Fruit fly (Drosophila melanogaster) whole organism, prepupa: ENCODE results near the gene aqz.

ENCODE experiments used
- CG10631 ChIP-seq: fragments of 200-800 bp; sonication (Bioruptor generic); optimal IDR thresholded peaks from 2 replicates; lab custom pipeline; 2016; ENCODE audit warnings: missing biosample characterization, missing genetic modification characterization
- CG1621 ChIP-seq: fragments of 200-800 bp; sonication (Bioruptor generic); optimal IDR thresholded peaks from 3 replicates; lab custom pipeline; 2018; ENCODE audit warnings: missing biosample characterization, mild to moderate bottlenecking, missing genetic modification characterization
- CG16779 ChIP-seq: fragments of 200-800 bp; sonication (Bioruptor generic); optimal IDR thresholded peaks from 3 replicates; lab custom pipeline; 2017; ENCODE audit warnings: missing biosample characterization, mild to moderate bottlenecking, missing genetic modification characterization
- CG6276 ChIP-seq: fragments of 200-800 bp; sonication (Bioruptor generic); optimal IDR thresholded peaks from 2 replicates; lab custom pipeline; 2017; ENCODE audit warnings: missing biosample characterization, mild to moderate bottlenecking, missing genetic modification characterization
- CG9139 ChIP-seq: fragments of 200-800 bp; sonication (Bioruptor generic); optimal IDR thresholded peaks from 3 replicates; lab custom pipeline; 2017; ENCODE audit warnings: missing biosample characterization, mild to moderate bottlenecking, missing genetic modification characterization
- Hr39 ChIP-seq: fragments of 200-800 bp; sonication (Bioruptor generic); optimal IDR thresholded peaks from 2 replicates; lab custom pipeline; 2016; ENCODE audit warnings: missing biosample characterization, missing genetic modification characterization
- Sox15 ChIP-seq: fragments of 200-800 bp; sonication (Bioruptor generic); optimal IDR thresholded peaks from 3 replicates; lab custom pipeline; 2016; ENCODE audit warnings: missing biosample characterization, missing genetic modification characterization
- achi ChIP-seq: fragments of 200-800 bp; sonication (Bioruptor generic); optimal IDR thresholded peaks from 3 replicates; lab custom pipeline; 2016; ENCODE audit warnings: missing biosample characterization, missing genetic modification characterization
- eg ChIP-seq: fragments of 200-800 bp; sonication (Bioruptor generic); IDR thresholded peaks from 3 replicates; pipeline ENCODE4 v1.3.6; 2022; ENCODE audit warnings: missing biosample characterization, missing genetic modification characterization
- fkh ChIP-seq: fragments of 200-800 bp; sonication (Bioruptor generic); optimal IDR thresholded peaks from 3 replicates; lab custom pipeline; 2017; ENCODE audit warnings: missing biosample characterization, mild to moderate bottlenecking, missing genetic modification characterization, moderate library complexity

dm6 chr3R:8821623-8822022 is 1.1 kb upstream of the aqz start, which contains the start of gene CG8369:
- TF ChIP-seq eg (GFP tag; lab: Robert Waterston, UW) (no peak), Hr39 (GFP tag; lab: Kevin White, UChicago) (no peak), CG16779 (tag; lab: Kevin White, UChicago) (no peak), fkh (peak; percentile 7), CG6276 (GFP tag; lab: Kevin White, UChicago) (no peak), achi (GFP tag; lab: Kevin White, UChicago) (no peak), CG1621 (no peak), CG10631 (GFP tag; lab: Kevin White, UChicago) (no peak), CG9139 (no peak), Sox15 (GFP tag; lab: Kevin White, UChicago) (no peak)
